Fruit fly (Drosophila melanogaster) whole organism, wandering third instar larva: ENCODE data around the gene nudC.

ENCODE experiments used
- Abd-B ChIP-seq: fragments of >200 bp; optimal IDR thresholded peaks from 2 replicates; lab custom pipeline; 2017; ENCODE audit warnings: missing biosample characterization, missing genetic modification characterization
- CG32264 ChIP-seq: fragments of 200-800 bp; sonication (Bioruptor generic); optimal IDR thresholded peaks from 2 replicates; lab custom pipeline; 2016; ENCODE audit warnings: missing biosample characterization, missing genetic modification characterization
- CG9705 ChIP-seq: fragments of 200-800 bp; sonication (Bioruptor generic); optimal IDR thresholded peaks from 2 replicates; lab custom pipeline; 2018; ENCODE audit warnings: missing biosample characterization, mild to moderate bottlenecking, missing genetic modification characterization
- CrebA ChIP-seq: fragments of 200-800 bp; sonication (Bioruptor generic); optimal IDR thresholded peaks from 2 replicates; lab custom pipeline; 2016; ENCODE audit warnings: missing biosample characterization, mild to moderate bottlenecking, missing genetic modification characterization, borderline replicate concordance
- Dif ChIP-seq: fragments of 200-275, 200-300 bp; sonication (Bioruptor generic); optimal IDR thresholded peaks from 2 replicates; lab custom pipeline; 2018; ENCODE audit warnings: missing biosample characterization, missing genetic modification characterization; ENCODE audit not compliant: partially characterized antibody
- GATAd ChIP-seq: sonication (Bioruptor generic); optimal IDR thresholded peaks from 2 replicates; lab custom pipeline; 2016; ENCODE audit warnings: missing biosample characterization, missing genetic modification characterization
- HLH106 ChIP-seq: fragments of 200-800 bp; optimal IDR thresholded peaks from 3 replicates; lab custom pipeline; 2019; ENCODE audit warnings: missing biosample characterization, mild to moderate bottlenecking, missing genetic modification characterization, moderate library complexity
- Hnf4 ChIP-seq: fragments of 200-800 bp; sonication (Bioruptor generic); optimal IDR thresholded peaks from 2 replicates; lab custom pipeline; 2016; ENCODE audit warnings: missing biosample characterization, mild to moderate bottlenecking, missing genetic modification characterization
- Hr78 ChIP-seq: fragments of >200 bp; optimal IDR thresholded peaks from 2 replicates; lab custom pipeline; 2017; ENCODE audit warnings: missing biosample characterization, missing genetic modification characterization
- Hr83 ChIP-seq: fragments of 200-300 bp; sonication (Bioruptor generic); optimal IDR thresholded peaks from 2 replicates; lab custom pipeline; 2016; ENCODE audit warnings: missing biosample characterization, mild to moderate bottlenecking, missing genetic modification characterization, moderate library complexity; ENCODE audit not compliant: poor library complexity, severe bottlenecking
- Jra ChIP-seq: sonication (Bioruptor generic); optimal IDR thresholded peaks from 2 replicates; lab custom pipeline; 2016; ENCODE audit warnings: missing biosample characterization, missing genetic modification characterization
- Myc ChIP-seq: fragments of >200 bp; optimal IDR thresholded peaks from 2 replicates; lab custom pipeline; 2017
- N ChIP-seq: fragments of >200 bp; optimal IDR thresholded peaks from 2 replicates; lab custom pipeline; 2018; ENCODE audit warnings: missing biosample characterization, missing external identifiers, missing genetic modification characterization
- OdsH ChIP-seq: fragments of 200-800 bp; sonication (Bioruptor generic); optimal IDR thresholded peaks from 2 replicates; lab custom pipeline; 2016; ENCODE audit warnings: missing biosample characterization, mild to moderate bottlenecking, missing genetic modification characterization
- Rel ChIP-seq, 2 experiments: fragments of 200-800 bp; sonication (Bioruptor generic) in 1 of 2; optimal IDR thresholded peaks; 2 replicates in 1 of 2; 3 replicates in 1 of 2; lab custom pipeline; 2016 to 2019; ENCODE audit warnings: mild to moderate bottlenecking in 2 of 2, missing biosample characterization in 2 of 2, missing genetic modification characterization in 2 of 2, moderate library complexity in 1 of 2
- Sp1 ChIP-seq: fragments of 200-800 bp; sonication (Bioruptor generic); optimal IDR thresholded peaks from 3 replicates; lab custom pipeline; 2019; ENCODE audit warnings: missing biosample characterization, mild to moderate bottlenecking, missing genetic modification characterization, moderate library complexity
- Vsx2 ChIP-seq: fragments of 200-300, 225-300 bp; sonication (Bioruptor generic); optimal IDR thresholded peaks from 2 replicates; lab custom pipeline; 2018; ENCODE audit warnings: missing biosample characterization, missing genetic modification characterization; ENCODE audit not compliant: partially characterized antibody
- br ChIP-seq: fragments of 200-800 bp; sonication (Bioruptor generic); optimal IDR thresholded peaks from 2 replicates; lab custom pipeline; 2016; ENCODE audit warnings: missing biosample characterization, missing genetic modification characterization
- brk ChIP-seq: fragments of 200-800 bp; sonication (Bioruptor generic); optimal IDR thresholded peaks from 2 replicates; lab custom pipeline; 2016; ENCODE audit warnings: missing biosample characterization, mild to moderate bottlenecking, missing genetic modification characterization
- dl ChIP-seq, 2 experiments: fragments of 175-275, 200-275 bp in 1 of 2; fragments of 200-275 bp in 1 of 2; sonication (Bioruptor generic); optimal IDR thresholded peaks; lab custom pipeline; 2018; ENCODE audit warnings: mild to moderate bottlenecking in 2 of 2, missing biosample characterization in 2 of 2, missing genetic modification characterization in 2 of 2, moderate library complexity in 2 of 2; ENCODE audit not compliant: partially characterized antibody in 2 of 2, insufficient read depth in 1 of 2
- dmrt93B ChIP-seq: fragments of 200-800 bp; sonication (Bioruptor generic); optimal IDR thresholded peaks from 2 replicates; lab custom pipeline; 2018; ENCODE audit warnings: missing biosample characterization, mild to moderate bottlenecking, missing genetic modification characterization
- ey ChIP-seq: fragments of 200-800 bp; sonication (Bioruptor generic); optimal IDR thresholded peaks from 2 replicates; lab custom pipeline; 2016; ENCODE audit warnings: missing biosample characterization, missing genetic modification characterization
- foxo ChIP-seq, 2 experiments: fragments of 200-800 bp; sonication (Bioruptor generic); optimal IDR thresholded peaks; 2 replicates in 1 of 2; 3 replicates in 1 of 2; lab custom pipeline; 2016 to 2017; ENCODE audit warnings: missing biosample characterization in 2 of 2, missing genetic modification characterization in 2 of 2
- h ChIP-seq: fragments of 200-800 bp; sonication (Bioruptor generic); optimal IDR thresholded peaks from 3 replicates; lab custom pipeline; 2016; ENCODE audit warnings: missing biosample characterization, mild to moderate bottlenecking, missing genetic modification characterization
- lola ChIP-seq: fragments of >200 bp; optimal IDR thresholded peaks from 2 replicates; lab custom pipeline; 2017; ENCODE audit warnings: missing biosample characterization, missing genetic modification characterization
- pan ChIP-seq: fragments of >200 bp; optimal IDR thresholded peaks from 2 replicates; lab custom pipeline; 2017
- psq ChIP-seq: fragments of 200-800 bp; sonication (Bioruptor generic); optimal IDR thresholded peaks from 3 replicates; lab custom pipeline; 2017; ENCODE audit warnings: missing biosample characterization, mild to moderate bottlenecking, missing genetic modification characterization, moderate library complexity
- rgr ChIP-seq: fragments of 200-800 bp; sonication (Bioruptor generic); optimal IDR thresholded peaks from 3 replicates; lab custom pipeline; 2016; ENCODE audit warnings: missing biosample characterization, mild to moderate bottlenecking, missing genetic modification characterization
- sv ChIP-seq: fragments of 200-800 bp; sonication (Bioruptor generic); optimal IDR thresholded peaks from 3 replicates; lab custom pipeline; 2016; ENCODE audit warnings: missing biosample characterization, missing genetic modification characterization
- tai ChIP-seq: sonication (Bioruptor generic); optimal IDR thresholded peaks from 2 replicates; lab custom pipeline; 2016; ENCODE audit warnings: missing biosample characterization, missing genetic modification characterization
- usp ChIP-seq: fragments of >200 bp; optimal IDR thresholded peaks from 2 replicates; lab custom pipeline; 2017; ENCODE audit warnings: missing biosample characterization, missing genetic modification characterization
- woc ChIP-seq: sonication (Bioruptor generic); optimal IDR thresholded peaks from 2 replicates; lab custom pipeline; 2016; ENCODE audit warnings: missing biosample characterization, mild to moderate bottlenecking, missing genetic modification characterization

The nudC gene

dm6 chr3L:16818063-16818462 lies 13.3 kb downstream of the nudC start (continued):
- TF ChIP-seq rgr (GFP tag; lab: Kevin White, UChicago) (peak; percentile 91), foxo (GFP tag; optimal IDR thresholded peaks at IDR 0.05; lab: Kevin White, UChicago) (peak; percentile 52 to 76), pan (lab: Kevin White, UChicago) (no peak), OdsH (GFP tag; lab: Kevin White, UChicago) (peak; percentile 89), lola (GFP tag; lab: Kevin White, UChicago) (no peak), br (GFP tag; lab: Kevin White, UChicago) (peak; percentile 86), Jra (GFP tag; lab: Kevin White, UChicago) (peak; percentile 46), h (GFP tag; lab: Kevin White, UChicago) (peak; percentile 90), Sp1 (GFP tag; lab: Kevin White, UChicago) (peak; percentile 93)

DNA sequence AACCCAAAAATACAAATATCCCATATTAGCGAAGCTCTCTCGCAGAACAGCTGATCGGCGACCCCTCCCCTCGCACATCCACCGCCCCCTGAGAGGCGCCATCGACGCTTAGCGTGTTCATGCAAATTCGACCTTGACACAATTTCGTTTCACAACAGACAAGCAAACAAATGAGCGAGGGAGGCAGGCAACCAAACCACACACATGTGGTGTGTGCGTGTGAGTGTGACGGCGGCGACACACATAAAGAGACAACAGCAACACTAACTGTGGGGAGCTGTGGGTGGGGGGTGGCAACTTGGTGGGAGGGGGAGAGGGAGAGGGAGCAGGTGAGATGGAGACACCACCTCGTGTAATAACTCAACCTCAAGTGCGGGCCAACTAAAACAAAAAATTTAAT lies 19.9 kb downstream of the nudC start:
- TF ChIP-seq Hr78 (GFP tag; lab: Kevin White, UChicago) = no peak
- TF ChIP-seq Vsx2 (GFP tag; lab: Kevin White, UChicago) = no peak
- TF ChIP-seq brk = no peak
- no peak for TF ChIP-seq Sp1 (GFP tag; lab: Kevin White, UChicago)
- TF ChIP-seq tai = no peak
- no peak for TF ChIP-seq Hr83 (GFP tag; lab: Kevin White, UChicago)

- no peak for TF ChIP-seq h (GFP tag; lab: Kevin White, UChicago)
- TF ChIP-seq Dif (GFP tag; lab: Kevin White, UChicago) = no peak
- TF ChIP-seq HLH106 = no peak
- TF ChIP-seq woc (GFP tag; lab: Kevin White, UChicago) = no peak
- no peak for TF ChIP-seq CrebA
- no peak for TF ChIP-seq usp (GFP tag; lab: Kevin White, UChicago)
- TF ChIP-seq CG9705 (GFP tag; lab: Kevin White, UChicago) = no peak
- no peak for TF ChIP-seq dl (GFP tag; optimal IDR thresholded peaks at IDR 0.05; lab: Kevin White, UChicago; ENCODE audit: insufficient read depth in 1 of 2, partially characterized antibody in 2 of 2)
- no peak for TF ChIP-seq psq (GFP tag; lab: Kevin White, UChicago)
These were observed 20.4 kb downstream of the nudC start for dm6 chr3L:16825195-16825594.

dm6 chr3L:16828967-16829366 lies 24.2 kb downstream of the nudC start, which contains the start of gene CG13024:
Gene CG13024 (minus strand): TSS chr3L:16829074.
- no peak for TF ChIP-seq N (GFP tag; lab: Kevin White, UChicago)
- TF ChIP-seq Myc = no peak
- no peak for TF ChIP-seq usp (GFP tag; lab: Kevin White, UChicago)
- TF ChIP-seq h (GFP tag; lab: Kevin White, UChicago) = no peak
- TF ChIP-seq dmrt93B (GFP tag; lab: Kevin White, UChicago) = no peak
- no peak for TF ChIP-seq sv (GFP tag; lab: Kevin White, UChicago)
- no peak for TF ChIP-seq rgr (GFP tag; lab: Kevin White, UChicago)
- no peak for TF ChIP-seq Vsx2 (GFP tag; lab: Kevin White, UChicago)
- TF ChIP-seq brk = no peak
- no peak for TF ChIP-seq tai
- TF ChIP-seq lola (GFP tag; lab: Kevin White, UChicago) = no peak
- no peak for TF ChIP-seq HLH106
- no peak for TF ChIP-seq Dif (GFP tag; lab: Kevin White, UChicago)
- TF ChIP-seq GATAd (GFP tag; lab: Kevin White, UChicago) = no peak
- TF ChIP-seq ey (GFP tag; lab: Kevin White, UChicago) = no peak

- TF ChIP-seq woc (GFP tag; lab: Kevin White, UChicago) = no peak
- TF ChIP-seq h (GFP tag; lab: Kevin White, UChicago) = no peak
- TF ChIP-seq rgr (GFP tag; lab: Kevin White, UChicago) = no peak
- TF ChIP-seq Sp1 (GFP tag; lab: Kevin White, UChicago) = no peak
- TF ChIP-seq CrebA = no peak
- TF ChIP-seq, all 38 proteins: peak for 0
These were observed 25.2 kb downstream of the nudC start for dm6 chr3L:16829983-16830382.

DNA sequence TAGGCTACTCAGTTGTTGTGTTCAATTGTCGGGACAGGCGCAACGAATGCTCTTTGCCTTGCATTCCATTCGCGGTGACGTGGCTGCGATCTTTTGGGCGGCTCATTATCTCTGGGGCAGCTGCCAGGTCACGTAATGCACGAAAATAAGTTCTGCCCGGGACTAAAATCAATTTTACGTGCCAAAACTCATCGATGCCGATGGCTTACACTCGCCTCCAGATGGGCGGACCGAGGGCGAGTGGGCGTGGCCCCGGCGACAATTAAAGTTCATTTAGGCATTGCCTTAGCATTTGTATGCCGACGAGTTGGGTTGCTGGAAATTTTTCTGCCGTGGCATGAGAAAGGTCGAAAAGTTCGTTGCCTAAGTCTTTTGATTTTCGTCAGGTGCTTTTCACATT lies 31.9 kb downstream of the nudC start:
- no peak for TF ChIP-seq ey (GFP tag; lab: Kevin White, UChicago)
- no peak for TF ChIP-seq CG9705 (GFP tag; lab: Kevin White, UChicago)
- TF ChIP-seq psq (GFP tag; lab: Kevin White, UChicago) = no peak
- TF ChIP-seq Rel (GFP tag; optimal IDR thresholded peaks at IDR 0.05; lab: Kevin White, UChicago) = no peak
- no peak for TF ChIP-seq Rel (tag; optimal IDR thresholded peaks at IDR 0.05; lab: Kevin White, UChicago)
- TF ChIP-seq CG32264 (GFP tag; lab: Kevin White, UChicago) = no peak
- TF ChIP-seq dl (GFP tag; optimal IDR thresholded peaks at IDR 0.05; lab: Kevin White, UChicago; ENCODE audit: insufficient read depth in 1 of 2, partially characterized antibody in 2 of 2) = no peak
- no peak for TF ChIP-seq brk
- no peak for TF ChIP-seq Abd-B (GFP tag; lab: Kevin White, UChicago)
- no peak for TF ChIP-seq Sp1 (GFP tag; lab: Kevin White, UChicago)
- TF ChIP-seq Hnf4 = no peak
- TF ChIP-seq OdsH (GFP tag; lab: Kevin White, UChicago) = no peak
